Fruit fly (Drosophila melanogaster) whole organism, embryonic: ENCODE data around the gene XRCC1.

ENCODE experiments used
- Bgb ChIP-seq: fragments of 200-800 bp; sonication (Bioruptor generic); IDR thresholded peaks from 2 replicates; pipeline ENCODE4 v1.3.6; 2022; ENCODE audit warnings: missing biosample characterization, missing genetic modification characterization; ENCODE audit not compliant: partially characterized antibody
- Bteb2 ChIP-seq: fragments of 200-800 bp; sonication (Bioruptor generic); optimal IDR thresholded peaks from 2 replicates; lab custom pipeline; 2016; ENCODE audit warnings: missing biosample characterization, missing genetic modification characterization
- CG12071 ChIP-seq: fragments of 200-800 bp; sonication (Bioruptor generic); optimal IDR thresholded peaks from 3 replicates; lab custom pipeline; 2018; ENCODE audit warnings: missing biosample characterization, mild to moderate bottlenecking, missing genetic modification characterization
- CG12659 ChIP-seq: fragments of 200-800 bp; sonication (Bioruptor generic); optimal IDR thresholded peaks from 3 replicates; lab custom pipeline; 2017; ENCODE audit warnings: mild to moderate bottlenecking, missing biosample characterization, missing genetic modification reagents, missing genetic modification characterization
- CG12942 ChIP-seq: fragments of 200-800 bp; sonication (Bioruptor generic); optimal IDR thresholded peaks from 3 replicates; lab custom pipeline; 2016; ENCODE audit warnings: missing biosample characterization, missing genetic modification characterization
- CG13123 ChIP-seq: fragments of 200-800 bp; sonication (Bioruptor generic); optimal IDR thresholded peaks from 2 replicates; lab custom pipeline; 2016; ENCODE audit warnings: missing biosample characterization, missing genetic modification characterization
- CG13287 ChIP-seq: fragments of 200-800 bp; sonication (Bioruptor generic); IDR thresholded peaks from 2 replicates; pipeline ENCODE4 v1.3.6; 2022; ENCODE audit warnings: missing biosample characterization, missing genetic modification characterization; ENCODE audit not compliant: partially characterized antibody
- CG15011 ChIP-seq: fragments of 200-800 bp; sonication (Bioruptor generic); optimal IDR thresholded peaks from 3 replicates; lab custom pipeline; 2018; ENCODE audit warnings: missing biosample characterization, mild to moderate bottlenecking, missing genetic modification characterization
- CG15514 ChIP-seq: fragments of 200-800 bp; sonication (Bioruptor generic); optimal IDR thresholded peaks from 3 replicates; lab custom pipeline; 2017; ENCODE audit warnings: missing biosample characterization, missing genetic modification characterization, mild to moderate bottlenecking, moderate library complexity, missing genetic modification reagents
- CG18764 ChIP-seq: fragments of 200-800 bp; sonication (Bioruptor generic); optimal IDR thresholded peaks from 3 replicates; lab custom pipeline; 2016; ENCODE audit warnings: missing biosample characterization, missing genetic modification characterization
- CG33213 ChIP-seq: fragments of 200-800 bp; sonication (Bioruptor generic); optimal IDR thresholded peaks from 3 replicates; lab custom pipeline; 2016; ENCODE audit warnings: missing biosample characterization, missing genetic modification characterization
- CG34224 ChIP-seq: fragments of 200-800 bp; sonication (Bioruptor generic); IDR thresholded peaks from 3 replicates; pipeline ENCODE4 v1.3.6; 2022; ENCODE audit warnings: missing biosample characterization, missing genetic modification characterization; ENCODE audit not compliant: partially characterized antibody
- CG4328 ChIP-seq: fragments of 200-800 bp; sonication (Bioruptor generic); optimal IDR thresholded peaks from 3 replicates; lab custom pipeline; 2017; ENCODE audit warnings: missing biosample characterization, missing genetic modification reagents, missing genetic modification characterization
- CG4424 ChIP-seq: fragments of 200-800 bp; sonication (Bioruptor generic); optimal IDR thresholded peaks from 3 replicates; lab custom pipeline; 2016; ENCODE audit warnings: missing biosample characterization, missing genetic modification characterization
- CG6254 ChIP-seq: fragments of 200-800 bp; sonication (Bioruptor generic); optimal IDR thresholded peaks from 3 replicates; lab custom pipeline; 2017; ENCODE audit warnings: mild to moderate bottlenecking, missing biosample characterization, missing genetic modification reagents, missing genetic modification characterization
- CG6791 ChIP-seq: fragments of 200-800 bp; sonication (Bioruptor generic); IDR thresholded peaks from 3 replicates; pipeline ENCODE4 v1.3.6; 2022; ENCODE audit warnings: missing biosample characterization, missing genetic modification characterization; ENCODE audit not compliant: partially characterized antibody
- Dfd ChIP-seq, 2 experiments: fragments of >200 bp; optimal IDR thresholded peaks; 2 replicates each; lab custom pipeline; 2017; ENCODE audit warnings: missing biosample characterization in 2 of 2, missing genetic modification characterization in 2 of 2
- Doc2 ChIP-seq: fragments of 200-800 bp; sonication (Bioruptor generic); IDR thresholded peaks from 2 replicates; pipeline ENCODE4 v1.3.6; 2022; ENCODE audit warnings: missing biosample characterization, missing genetic modification characterization
- Dref ChIP-seq: fragments of 200-800 bp; sonication (Bioruptor generic); IDR thresholded peaks from 2 replicates; pipeline ENCODE4 v1.3.6; 2022; ENCODE audit warnings: missing biosample characterization, missing genetic modification characterization
- E2f2 ChIP-seq: fragments of 200-800 bp; sonication (Bioruptor generic); IDR thresholded peaks from 2 replicates; pipeline ENCODE4 v1.3.6; 2022; ENCODE audit warnings: missing biosample characterization, missing genetic modification characterization
- Ets65A ChIP-seq: fragments of 200-800 bp; sonication (Bioruptor generic); peaks from one replicate; lab custom pipeline; 2016; ENCODE audit warnings: missing biosample characterization, missing genetic modification characterization
- Jarid2 ChIP-seq: fragments of 200-800 bp; sonication (Bioruptor generic); optimal IDR thresholded peaks from 3 replicates; lab custom pipeline; 2017; ENCODE audit warnings: mild to moderate bottlenecking, missing biosample characterization, missing genetic modification reagents, missing genetic modification characterization
- MESR4 ChIP-seq: fragments of 200-800 bp; sonication (Bioruptor generic); optimal IDR thresholded peaks from 2 replicates; lab custom pipeline; 2018; ENCODE audit warnings: missing biosample characterization, mild to moderate bottlenecking, missing genetic modification characterization, moderate library complexity
- Nf-YB ChIP-seq: fragments of 200-800 bp; sonication (Bioruptor generic); optimal IDR thresholded peaks from 3 replicates; lab custom pipeline; 2019; ENCODE audit warnings: missing biosample characterization, mild to moderate bottlenecking, missing genetic modification characterization, moderate library complexity
- Opbp ChIP-seq: fragments of 200-800 bp; sonication (Bioruptor generic); IDR thresholded peaks from 3 replicates; pipeline ENCODE4 v1.3.6; 2022; ENCODE audit warnings: missing biosample characterization, missing genetic modification characterization; ENCODE audit not compliant: partially characterized antibody
- Optix ChIP-seq: fragments of 200-800 bp; sonication (Bioruptor generic); IDR thresholded peaks from 3 replicates; pipeline ENCODE4 v1.3.6; 2022; ENCODE audit warnings: missing biosample characterization, missing genetic modification characterization
- Scr ChIP-seq: fragments of 200-800 bp; sonication (Bioruptor generic); IDR thresholded peaks from 2 replicates; pipeline ENCODE4 v1.3.6; 2022; ENCODE audit warnings: missing biosample characterization, missing genetic modification characterization; ENCODE audit not compliant: partially characterized antibody
- aop ChIP-seq: fragments of 200-800 bp; sonication (Bioruptor generic); IDR thresholded peaks from 2 replicates; pipeline ENCODE4 v1.3.6; 2022; ENCODE audit warnings: missing biosample characterization, missing genetic modification characterization
- ase ChIP-seq: fragments of 200-800 bp; sonication (Bioruptor generic); IDR thresholded peaks from 3 replicates; pipeline ENCODE4 v1.3.6; 2022; ENCODE audit warnings: missing biosample characterization, missing genetic modification characterization
- bab2 ChIP-seq: fragments of 200-800 bp; sonication (Bioruptor generic); optimal IDR thresholded peaks from 2 replicates; lab custom pipeline; 2016; ENCODE audit warnings: missing biosample characterization, missing genetic modification characterization
- bcd ChIP-seq: fragments of 200-800 bp; sonication (Bioruptor generic); optimal IDR thresholded peaks from 2 replicates; lab custom pipeline; 2017; ENCODE audit warnings: missing biosample characterization, mild to moderate bottlenecking, missing genetic modification characterization
- chinmo ChIP-seq: fragments of 200-800 bp; sonication (Bioruptor generic); IDR thresholded peaks from 4 replicates; pipeline ENCODE4 v1.3.6; 2022; ENCODE audit warnings: missing biosample characterization, missing genetic modification characterization; ENCODE audit not compliant: partially characterized antibody
- da ChIP-seq: fragments of 200-800 bp; sonication (Bioruptor generic); optimal IDR thresholded peaks from 2 replicates; lab custom pipeline; 2016; ENCODE audit warnings: missing biosample characterization, missing genetic modification characterization
- dm ChIP-seq: fragments of 200-800 bp; sonication (Bioruptor generic); optimal IDR thresholded peaks from 3 replicates; lab custom pipeline; 2016; ENCODE audit warnings: missing biosample characterization, missing genetic modification characterization
- hb ChIP-seq: fragments of 200-800 bp; sonication (Bioruptor generic); IDR thresholded peaks from 3 replicates; pipeline ENCODE4 v1.3.6; 2022; ENCODE audit warnings: missing biosample characterization, missing genetic modification characterization; ENCODE audit not compliant: partially characterized antibody
- lab ChIP-seq: fragments of 200-800 bp; sonication (Bioruptor generic); optimal IDR thresholded peaks from 3 replicates; lab custom pipeline; 2017; ENCODE audit warnings: missing biosample characterization, missing genetic modification characterization, mild to moderate bottlenecking, moderate library complexity, missing genetic modification reagents
- nmo ChIP-seq: fragments of 200-800 bp; sonication (Bioruptor generic); optimal IDR thresholded peaks from 2 replicates; lab custom pipeline; 2018; ENCODE audit warnings: missing biosample characterization, mild to moderate bottlenecking, missing genetic modification characterization, moderate library complexity
- phol ChIP-seq: fragments of 200-800 bp; sonication (Bioruptor generic); optimal IDR thresholded peaks from 3 replicates; lab custom pipeline; 2018; ENCODE audit warnings: missing biosample characterization, mild to moderate bottlenecking, missing genetic modification characterization, moderate library complexity
- prd ChIP-seq, 3 experiments: fragments of >200 bp in 2 of 3; fragments of 200-800 bp in 1 of 3; sonication (Bioruptor generic) in 1 of 3; optimal IDR thresholded peaks in 2 of 3; IDR thresholded peaks in 1 of 3; 2 replicates in 2 of 3; 3 replicates in 1 of 3; pipeline versions ENCODE4 v1.3.6 to Lab custom; 2017 to 2022; ENCODE audit warnings: missing biosample characterization in 1 of 3, missing genetic modification characterization in 1 of 3
- pros ChIP-seq: fragments of 200-800 bp; sonication (Bioruptor generic); optimal IDR thresholded peaks from 3 replicates; lab custom pipeline; 2019; ENCODE audit warnings: missing biosample characterization, mild to moderate bottlenecking, missing genetic modification characterization, moderate library complexity
- pzg ChIP-seq: fragments of 200-800 bp; sonication (Bioruptor generic); optimal IDR thresholded peaks from 3 replicates; lab custom pipeline; 2018; ENCODE audit warnings: missing biosample characterization, mild to moderate bottlenecking, missing genetic modification characterization, moderate library complexity
- scrt ChIP-seq: fragments of 200-800 bp; sonication (Bioruptor generic); optimal IDR thresholded peaks from 2 replicates; lab custom pipeline; 2018; ENCODE audit warnings: missing biosample characterization, mild to moderate bottlenecking, missing genetic modification characterization, moderate library complexity
- sima ChIP-seq: fragments of 200-800 bp; sonication (Bioruptor generic); optimal IDR thresholded peaks from 2 replicates; lab custom pipeline; 2016; ENCODE audit warnings: missing biosample characterization, missing genetic modification characterization
- ssp ChIP-seq: fragments of 200-800 bp; sonication (Bioruptor generic); IDR thresholded peaks from 2 replicates; pipeline ENCODE4 v1.3.6; 2022; ENCODE audit warnings: missing biosample characterization, missing genetic modification characterization
- stwl ChIP-seq: fragments of 200-800 bp; sonication (Bioruptor generic); optimal IDR thresholded peaks from 3 replicates; lab custom pipeline; 2018; ENCODE audit warnings: missing biosample characterization, mild to moderate bottlenecking, missing genetic modification characterization, moderate library complexity
- sug ChIP-seq: fragments of 200-800 bp; optimal IDR thresholded peaks from 2 replicates; lab custom pipeline; 2019; ENCODE audit warnings: missing biosample characterization, mild to moderate bottlenecking, missing genetic modification characterization, moderate library complexity
- tin ChIP-seq: fragments of 200-800 bp; sonication (Bioruptor generic); optimal IDR thresholded peaks from 3 replicates; lab custom pipeline; 2016; ENCODE audit warnings: missing biosample characterization, missing genetic modification characterization
- tna ChIP-seq: fragments of 200-800 bp; sonication (Bioruptor generic); IDR thresholded peaks from 2 replicates; pipeline ENCODE4 v1.3.6; 2022; ENCODE audit warnings: missing biosample characterization, missing genetic modification characterization; ENCODE audit not compliant: partially characterized antibody
- yki ChIP-seq: fragments of >200 bp; optimal IDR thresholded peaks from 3 replicates; lab custom pipeline; 2018

Gene XRCC1

DNA sequence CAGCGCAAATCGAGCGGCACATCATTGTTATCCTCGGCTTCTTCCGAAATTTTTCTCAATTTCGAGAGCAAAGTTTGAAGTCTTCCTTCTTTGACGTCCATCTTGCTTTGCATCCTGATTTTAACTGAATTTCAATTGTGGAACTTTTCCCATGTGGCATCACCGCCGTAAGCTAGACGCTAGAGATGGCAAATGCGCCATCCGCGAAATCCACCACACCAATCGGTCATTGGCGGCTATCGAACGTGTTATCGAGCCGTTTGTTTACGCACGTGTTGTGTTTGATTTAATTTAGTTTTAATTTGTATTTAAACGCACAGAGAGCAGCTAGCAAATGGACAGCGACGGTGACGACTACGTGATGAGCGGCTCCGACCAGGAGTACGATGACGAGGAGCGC, 12.5 kb upstream of the XRCC1 start, which contains the start of the genes CG15930 and Sas10 (continued):
- peak; percentile 90 for TF ChIP-seq phol (tag; lab: Kevin White, UChicago)
- no peak for TF ChIP-seq Dfd (GFP tag; optimal IDR thresholded peaks at IDR 0.05; lab: Kevin White, UChicago)
- peak; percentile 56; the same call in 1 of the 2 replicates for TF ChIP-seq CG13287 (GFP tag; lab: Robert Waterston, UW)
- TF ChIP-seq tna (GFP tag; lab: Robert Waterston, UW), result no peak
- peak; percentile 35; the same call in 1 of the 3 replicates for TF ChIP-seq CG34224
- TF ChIP-seq CG33213 (GFP tag; lab: Kevin White, UChicago), result peak; percentile 5
- TF ChIP-seq CG15514 (GFP tag; lab: Kevin White, UChicago), result peak; percentile 53
- no peak for TF ChIP-seq ssp (GFP tag; lab: Robert Waterston, UW)
- peak; percentile 56 for TF ChIP-seq pzg (GFP tag; lab: Kevin White, UChicago)
- no peak for TF ChIP-seq Optix (GFP tag; lab: Robert Waterston, UW)
- TF ChIP-seq CG12071 (GFP tag; lab: Kevin White, UChicago), result no peak
- TF ChIP-seq ase, result no peak
- TF ChIP-seq Bgb (GFP tag; lab: Robert Waterston, UW), result peak; percentile 47; the same call in 1 of the 2 replicates
- TF ChIP-seq E2f2 (GFP tag; lab: Robert Waterston, UW), result peak; percentile 66
- TF ChIP-seq dm (GFP tag; lab: Kevin White, UChicago), result peak; percentile 88
- TF ChIP-seq bcd, result no peak
- TF ChIP-seq Scr (GFP tag; lab: Robert Waterston, UW), result peak; percentile 30; the same call in 1 of the 2 replicates
- TF ChIP-seq chinmo (GFP tag; lab: Robert Waterston, UW), result 0 out of 4 replicates have a peak, but pooled peaks have one; percentile 48
- TF ChIP-seq CG4328 (GFP tag; lab: Kevin White, UChicago), result no peak
- no peak for TF ChIP-seq yki (lab: Kevin White, UChicago)
- no peak for TF ChIP-seq CG4424 (GFP tag; lab: Kevin White, UChicago)
- TF ChIP-seq CG12942, result no peak
- peak; percentile 30 for TF ChIP-seq CG12659 (GFP tag; lab: Kevin White, UChicago)
- TF ChIP-seq bab2 (GFP tag; lab: Kevin White, UChicago), result no peak
- no peak for TF ChIP-seq hb (GFP tag; lab: Robert Waterston, UW)
- peak; percentile 84 for TF ChIP-seq stwl (tag; lab: Kevin White, UChicago)
- no peak for TF ChIP-seq Doc2 (GFP tag; lab: Robert Waterston, UW)
- TF ChIP-seq CG6791, result peak; percentile 53; the same call in 1 of the 3 replicates
- no peak for TF ChIP-seq Ets65A (GFP tag; lab: Kevin White, UChicago)
- peak; percentile 72 for TF ChIP-seq Dref
- TF ChIP-seq, all 482 proteins: peak for 39

DNA sequence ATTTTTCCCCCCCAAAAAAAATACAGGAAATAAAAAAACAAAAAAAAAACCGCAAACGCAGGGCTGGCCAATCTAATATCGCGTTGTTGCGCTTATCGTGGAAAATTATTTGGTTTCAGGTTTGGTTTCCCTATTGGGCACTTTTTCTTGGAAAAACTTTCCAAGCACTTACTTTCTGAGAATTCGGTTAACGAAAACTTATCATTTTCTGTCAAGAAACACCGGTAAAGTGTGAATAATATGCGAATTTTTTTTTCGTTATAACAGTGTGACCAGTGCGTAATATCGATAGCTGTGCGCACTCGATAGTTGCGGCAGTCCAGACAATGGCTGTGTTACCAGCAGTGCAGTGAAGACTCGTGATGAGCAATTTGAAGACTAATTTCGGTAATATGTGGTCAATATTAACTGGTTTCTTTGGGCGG, 7.2 kb upstream of the XRCC1 start, which contains the start of gene Rnp4F:
Gene Rnp4F (minus strand): TSS at position 238 of the 425 bp plus-strand sequence.
- TF ChIP-seq da (GFP tag; lab: Kevin White, UChicago) (no peak), Scr (GFP tag; lab: Robert Waterston, UW) (peak; percentile 86), CG18764 (GFP tag; lab: Kevin White, UChicago) (peak; percentile 38), CG6254 (GFP tag; lab: Kevin White, UChicago) (no peak), pros (GFP tag; lab: Kevin White, UChicago) (no peak), prd (optimal IDR thresholded peaks at IDR 0.05; lab: Kevin White, UChicago) (no peak), prd (GFP tag; IDR thresholded peaks at IDR 0.05; lab: Robert Waterston, UW) (peak; percentile 80), lab (GFP tag; lab: Kevin White, UChicago) (no peak), Bteb2 (GFP tag; lab: Kevin White, UChicago) (peak; percentile 59), Opbp (GFP tag; lab: Robert Waterston, UW) (peak; percentile 88), MESR4 (GFP tag; lab: Kevin White, UChicago) (peak; percentile 24), sug (tag; lab: Kevin White, UChicago) (no peak), aop (no peak), nmo (GFP tag; lab: Kevin White, UChicago) (peak; percentile 71), scrt (GFP tag; lab: Kevin White, UChicago) (no peak), CG13123 (GFP tag; lab: Kevin White, UChicago) (peak; percentile 16), Jarid2 (GFP tag; lab: Kevin White, UChicago) (no peak), sima (GFP tag; lab: Kevin White, UChicago) (no peak), CG15011 (GFP tag; lab: Kevin White, UChicago) (no peak), Nf-YB (GFP tag; lab: Kevin White, UChicago) (no peak), tin (GFP tag; lab: Kevin White, UChicago) (peak; percentile 74)
